Worm (Caenorhabditis elegans): Measurements from ENCODE around the gene F11C1.4.

Gene F11C1.4

ce11 chrX:13006734-13007133 lies 29.9 kb downstream of the F11C1.4 start:
- TF ChIP-seq B0310.2 (tag; optimal IDR thresholded peaks at IDR 0.05) (no peak), pes-1 (GFP tag; IDR thresholded peaks at IDR 0.05) (no peak), tbx-11 (GFP tag; IDR thresholded peaks at IDR 0.05) (no peak), tbx-37 (GFP tag; conservative IDR thresholded peaks at IDR 0.05) (no peak), aly-1 (tag; optimal IDR thresholded peaks at IDR 0.05) (no peak), hmbx-1 (tag; optimal IDR thresholded peaks at IDR 0.05) (no peak), ama-1 (optimal IDR thresholded peaks at IDR 0.05) (no peak), ets-7 (tag; optimal IDR thresholded peaks at IDR 0.05) (no peak), sea-1 (GFP tag; conservative IDR thresholded peaks at IDR 0.05) (no peak), F13C5.2 (tag; optimal IDR thresholded peaks at IDR 0.05) (no peak), ceh-36 (tag; optimal IDR thresholded peaks at IDR 0.05) (no peak), scrt-1 (GFP tag; IDR thresholded peaks at IDR 0.05) (no peak), hmg-4 (GFP tag; optimal IDR thresholded peaks at IDR 0.05) (no peak), hnd-1 (tag; optimal IDR thresholded peaks at IDR 0.05) (no peak), tra-4 (tag; optimal IDR thresholded peaks at IDR 0.05) (no peak), ceh-13 (GFP tag; optimal IDR thresholded peaks at IDR 0.05) (no peak), flt-1 (GFP tag; IDR thresholded peaks at IDR 0.05) (no peak)

ce11 chrX:13007857-13008813 lies 31.3 kb downstream of the F11C1.4 start, which contains the start of gene nhr-25:
TSS of gene nhr-25 (plus strand) at chrX:13008493.
- no peak for TF ChIP-seq hnd-1 (tag; optimal IDR thresholded peaks at IDR 0.05)
- TF ChIP-seq F13C5.2 (tag; optimal IDR thresholded peaks at IDR 0.05): no peak
- no peak for TF ChIP-seq tbx-11 (GFP tag; IDR thresholded peaks at IDR 0.05)
- peak; percentile 25 for TF ChIP-seq ets-7 (tag; optimal IDR thresholded peaks at IDR 0.05)
- TF ChIP-seq ceh-36 (tag; optimal IDR thresholded peaks at IDR 0.05): no peak
- TF ChIP-seq flt-1 (GFP tag; IDR thresholded peaks at IDR 0.05): 0 out of 2 replicates have a peak, but pooled peaks have one; percentile 6
- TF ChIP-seq sea-1 (GFP tag; conservative IDR thresholded peaks at IDR 0.05): no peak
- peak; percentile 39 for TF ChIP-seq hmg-4 (GFP tag; optimal IDR thresholded peaks at IDR 0.05)

- TF ChIP-seq pes-1 (GFP tag; IDR thresholded peaks at IDR 0.05) (no peak), flt-1 (GFP tag; IDR thresholded peaks at IDR 0.05) (no peak), aly-1 (tag; optimal IDR thresholded peaks at IDR 0.05) (no peak), ets-7 (tag; optimal IDR thresholded peaks at IDR 0.05) (no peak), tra-4 (tag; optimal IDR thresholded peaks at IDR 0.05) (no peak), tbx-37 (GFP tag; conservative IDR thresholded peaks at IDR 0.05) (no peak), ceh-13 (GFP tag; optimal IDR thresholded peaks at IDR 0.05) (no peak), F13C5.2 (tag; optimal IDR thresholded peaks at IDR 0.05) (no peak), ceh-36 (tag; optimal IDR thresholded peaks at IDR 0.05) (no peak), hnd-1 (tag; optimal IDR thresholded peaks at IDR 0.05) (no peak), B0310.2 (tag; optimal IDR thresholded peaks at IDR 0.05) (no peak), hmg-4 (GFP tag; optimal IDR thresholded peaks at IDR 0.05) (no peak), scrt-1 (GFP tag; IDR thresholded peaks at IDR 0.05) (no peak), hmbx-1 (tag; optimal IDR thresholded peaks at IDR 0.05) (no peak), ama-1 (optimal IDR thresholded peaks at IDR 0.05) (no peak), sea-1 (GFP tag; conservative IDR thresholded peaks at IDR 0.05) (no peak), tbx-11 (GFP tag; IDR thresholded peaks at IDR 0.05) (no peak)
Measured at ce11 chrX:13008895-13009294, 32.0 kb downstream of the F11C1.4 start.

ce11 chrX:13009645-13010044 lies 32.8 kb downstream of the F11C1.4 start:
- TF ChIP-seq ceh-36 (tag; optimal IDR thresholded peaks at IDR 0.05): no peak

ce11 chrX:13011897-13012296 lies 35.0 kb downstream of the F11C1.4 start:
- no peak for TF ChIP-seq tbx-11 (GFP tag; IDR thresholded peaks at IDR 0.05)
- no peak for TF ChIP-seq flt-1 (GFP tag; IDR thresholded peaks at IDR 0.05)
- TF ChIP-seq tbx-37 (GFP tag; conservative IDR thresholded peaks at IDR 0.05): no peak
- TF ChIP-seq ceh-13 (GFP tag; optimal IDR thresholded peaks at IDR 0.05): no peak
- no peak for TF ChIP-seq ets-7 (tag; optimal IDR thresholded peaks at IDR 0.05)
- no peak for TF ChIP-seq B0310.2 (tag; optimal IDR thresholded peaks at IDR 0.05)
- no peak for TF ChIP-seq hnd-1 (tag; optimal IDR thresholded peaks at IDR 0.05)
- TF ChIP-seq sea-1 (GFP tag; conservative IDR thresholded peaks at IDR 0.05): no peak

- TF ChIP-seq ceh-13 (GFP tag; optimal IDR thresholded peaks at IDR 0.05): no peak
- TF ChIP-seq ets-7 (tag; optimal IDR thresholded peaks at IDR 0.05): no peak
- no peak for TF ChIP-seq flt-1 (GFP tag; IDR thresholded peaks at IDR 0.05)
- TF ChIP-seq tbx-11 (GFP tag; IDR thresholded peaks at IDR 0.05): no peak
- TF ChIP-seq B0310.2 (tag; optimal IDR thresholded peaks at IDR 0.05): no peak
- TF ChIP-seq hnd-1 (tag; optimal IDR thresholded peaks at IDR 0.05): no peak
- no peak for TF ChIP-seq hmbx-1 (tag; optimal IDR thresholded peaks at IDR 0.05)
- TF ChIP-seq sea-1 (GFP tag; conservative IDR thresholded peaks at IDR 0.05): no peak
Measured at ce11 chrX:13014341-13014740, 37.5 kb downstream of the F11C1.4 start.

- no peak for TF ChIP-seq ets-7 (tag; optimal IDR thresholded peaks at IDR 0.05)
- no peak for TF ChIP-seq pes-1 (GFP tag; IDR thresholded peaks at IDR 0.05)
- TF ChIP-seq ama-1 (optimal IDR thresholded peaks at IDR 0.05): no peak
- TF ChIP-seq hmg-4 (GFP tag; optimal IDR thresholded peaks at IDR 0.05): no peak
- no peak for TF ChIP-seq hnd-1 (tag; optimal IDR thresholded peaks at IDR 0.05)
- no peak for TF ChIP-seq scrt-1 (GFP tag; IDR thresholded peaks at IDR 0.05)
- no peak for TF ChIP-seq aly-1 (tag; optimal IDR thresholded peaks at IDR 0.05)
- no peak for TF ChIP-seq B0310.2 (tag; optimal IDR thresholded peaks at IDR 0.05)
- TF ChIP-seq flt-1 (GFP tag; IDR thresholded peaks at IDR 0.05): no peak
- no peak for TF ChIP-seq hmbx-1 (tag; optimal IDR thresholded peaks at IDR 0.05)
- no peak for TF ChIP-seq tbx-11 (GFP tag; IDR thresholded peaks at IDR 0.05)
- no peak for TF ChIP-seq sea-1 (GFP tag; conservative IDR thresholded peaks at IDR 0.05)
- no peak for TF ChIP-seq ceh-36 (tag; optimal IDR thresholded peaks at IDR 0.05)
- no peak for TF ChIP-seq tra-4 (tag; optimal IDR thresholded peaks at IDR 0.05)
- no peak for TF ChIP-seq ceh-13 (GFP tag; optimal IDR thresholded peaks at IDR 0.05)
- no peak for TF ChIP-seq tbx-37 (GFP tag; conservative IDR thresholded peaks at IDR 0.05)
- no peak for TF ChIP-seq F13C5.2 (tag; optimal IDR thresholded peaks at IDR 0.05)
Measured at ce11 chrX:13016290-13016689, 39.4 kb downstream of the F11C1.4 start.

All from whole organism, early embryonic.